Fruit fly (Drosophila melanogaster): ENCODE measurements around the gene CG7168.
A peak's percentile ranks its signal among the peaks of the same experiment; 100 is the strongest.

CG7168 gene

dm6 chr3R:18220211-18220749 is 5.6 kb downstream of the CG7168 start, which contains the start of the genes CG7988 and CG7183 (continued):
- TF ChIP-seq crol (GFP tag; IDR thresholded peaks at IDR 0.05), result peak; percentile 72
- peak; percentile 96 for TF ChIP-seq B-H2 (GFP tag; optimal IDR thresholded peaks at IDR 0.05)
- peak; percentile 85 for TF ChIP-seq schlank (tag; optimal IDR thresholded peaks at IDR 0.05)
- TF ChIP-seq HLH4C (GFP tag; IDR thresholded peaks at IDR 0.05; ENCODE audit: partially characterized antibody), result no peak
- peak; percentile 99 for TF ChIP-seq CG18262 (tag; optimal IDR thresholded peaks at IDR 0.05)
- TF ChIP-seq CG13424 (tag; optimal IDR thresholded peaks at IDR 0.05), result peak; percentile 99
- peak; percentile 62 for TF ChIP-seq ab (GFP tag; optimal IDR thresholded peaks at IDR 0.05)
- no peak for TF ChIP-seq CG34224 (GFP tag; IDR thresholded peaks at IDR 0.05; ENCODE audit: partially characterized antibody)
- TF ChIP-seq br (optimal IDR thresholded peaks at IDR 0.05), result no peak
- peak; percentile 68 for TF ChIP-seq Sry-δ (GFP tag; optimal IDR thresholded peaks at IDR 0.05)
- TF ChIP-seq phol (tag; optimal IDR thresholded peaks at IDR 0.05), result peak; percentile 98
- no peak for TF ChIP-seq CG1832 (GFP tag; optimal IDR thresholded peaks at IDR 0.05)
- TF ChIP-seq HLHmδ (GFP tag; optimal IDR thresholded peaks at IDR 0.05), result no peak
- peak; percentile 78 for TF ChIP-seq CG3163 (GFP tag; optimal IDR thresholded peaks at IDR 0.05)
- TF ChIP-seq Nf-YA (GFP tag; IDR thresholded peaks at IDR 0.05), result peak; percentile 98
- TF ChIP-seq da (GFP tag; optimal IDR thresholded peaks at IDR 0.05), result peak; percentile 83
- TF ChIP-seq grau (tag; optimal IDR thresholded peaks at IDR 0.05), result peak; percentile 98
- TF ChIP-seq Nf-YB (GFP tag; optimal IDR thresholded peaks at IDR 0.05), result peak; percentile 89
- peak; percentile 83; the same call in 1 of the 2 replicates for TF ChIP-seq Doc2 (GFP tag; IDR thresholded peaks at IDR 0.05)
- TF ChIP-seq so (GFP tag; IDR thresholded peaks at IDR 0.05), result peak; percentile 97
- peak; percentile 96 for TF ChIP-seq Camta (GFP tag; optimal IDR thresholded peaks at IDR 0.05)
- peak; percentile 85 for TF ChIP-seq en (GFP tag; optimal IDR thresholded peaks at IDR 0.05)
- no peak for TF ChIP-seq amos (GFP tag; IDR thresholded peaks at IDR 0.05; ENCODE audit: partially characterized antibody)
- peak in 1 of 2 experiments; percentile 97 for TF ChIP-seq Eip74EF (GFP tag; optimal IDR thresholded peaks at IDR 0.05)
- TF ChIP-seq CG9797 (GFP tag; optimal IDR thresholded peaks at IDR 0.05), result peak; percentile 89
- TF ChIP-seq CG8944 (GFP tag; optimal IDR thresholded peaks at IDR 0.05), result peak; percentile 92
- TF ChIP-seq dmrt11E (tag; optimal IDR thresholded peaks at IDR 0.05), result peak; percentile 99
- peak; percentile 95 for TF ChIP-seq CG13894 (tag; optimal IDR thresholded peaks at IDR 0.05)
- TF ChIP-seq Spps (tag; optimal IDR thresholded peaks at IDR 0.05), result peak; percentile 98
- peak; percentile 92 for TF ChIP-seq CG4854 (GFP tag; optimal IDR thresholded peaks at IDR 0.05)
- TF ChIP-seq CG8089 (GFP tag; optimal IDR thresholded peaks at IDR 0.05), result peak; percentile 94
- TF ChIP-seq Hand (GFP tag; optimal IDR thresholded peaks at IDR 0.05), result peak; percentile 87
- TF ChIP-seq CG1024 (GFP tag; IDR thresholded peaks at IDR 0.05), result peak; percentile 94
- peak; percentile 96 for TF ChIP-seq CG18599 (GFP tag; optimal IDR thresholded peaks at IDR 0.05)
- peak; percentile 92 for TF ChIP-seq CG31388 (GFP tag; optimal IDR thresholded peaks at IDR 0.05)
- no peak for TF ChIP-seq Tbp (GFP tag; optimal IDR thresholded peaks at IDR 0.05)
- peak; percentile 29 for TF ChIP-seq bigmax (GFP tag; optimal IDR thresholded peaks at IDR 0.05)
- TF ChIP-seq luna (GFP tag; optimal IDR thresholded peaks at IDR 0.05), result peak; percentile 87
- peak; percentile 97 for TF ChIP-seq tap (tag; optimal IDR thresholded peaks at IDR 0.05)
- TF ChIP-seq CG3726 (GFP tag; IDR thresholded peaks at IDR 0.05), result peak; percentile 98
- TF ChIP-seq stwl (tag; optimal IDR thresholded peaks at IDR 0.05), result peak; percentile 86
- peak; percentile 94 for TF ChIP-seq CG16863 (GFP tag; optimal IDR thresholded peaks at IDR 0.05)
- TF ChIP-seq CG8388 (GFP tag; optimal IDR thresholded peaks at IDR 0.05), result peak; percentile 98
- TF ChIP-seq CG3281 (GFP tag; optimal IDR thresholded peaks at IDR 0.05), result peak; percentile 91
- peak; percentile 94 for TF ChIP-seq gt (GFP tag; IDR thresholded peaks at IDR 0.05)
- peak; percentile 97 for TF ChIP-seq CG31441 (GFP tag; IDR thresholded peaks at IDR 0.05)
- TF ChIP-seq peb (GFP tag; IDR thresholded peaks at IDR 0.05), result peak; percentile 98
- no peak for TF ChIP-seq lov (optimal IDR thresholded peaks at IDR 0.05)
- TF ChIP-seq lov (GFP tag; IDR thresholded peaks at IDR 0.05), result peak; percentile 95
- TF ChIP-seq CG33557 (GFP tag; optimal IDR thresholded peaks at IDR 0.05), result peak; percentile 97
- peak; percentile 97 for TF ChIP-seq CG11456 (GFP tag; IDR thresholded peaks at IDR 0.05)

Data from whole organism, embryonic.